Worm (Caenorhabditis elegans) whole organism, young adult: ENCODE measurements around the gene erp-44.3.
"Not testable (repeated sequence)": the region's sequence is repeated elsewhere in the genome, so short reads cannot be mapped to it uniquely, and the experiment has no call there.

Source experiments
- B0336.3 ChIP-seq: fragments of 200-800 bp; sonication (Bioruptor generic); IDR thresholded peaks from 2 replicates; pipeline ENCODE4 v1.3.6; 2022; ENCODE audit warnings: missing genetic modification characterization, missing compliant biosample characterization
- D2030.7 ChIP-seq: fragments of 200-800 bp; sonication (Bioruptor generic); IDR thresholded peaks from 2 replicates; pipeline ENCODE4 v1.3.6; 2022; ENCODE audit warnings: missing genetic modification reagents, missing genetic modification characterization, missing compliant biosample characterization
- F22D6.2 ChIP-seq: sonication (generic microtip); optimal IDR thresholded peaks from 2 replicates; lab custom pipeline; 2016; ENCODE audit warnings: mild to moderate bottlenecking, missing genetic modification characterization, missing compliant biosample characterization
- F33H1.4 ChIP-seq: fragments of 200-800 bp; sonication (Bioruptor generic); IDR thresholded peaks from 2 replicates; pipeline ENCODE4 v1.3.6; 2022; ENCODE audit warnings: missing genetic modification reagents, missing genetic modification characterization, missing compliant biosample characterization
- F37B4.10 ChIP-seq: fragments of 200-800 bp; sonication (Bioruptor generic); IDR thresholded peaks from 2 replicates; pipeline ENCODE4 v1.3.6; 2022; ENCODE audit warnings: missing genetic modification characterization, missing compliant biosample characterization
- T26A5.8 ChIP-seq: sonication (generic microtip); optimal IDR thresholded peaks from 2 replicates; lab custom pipeline; 2016; ENCODE audit warnings: missing genetic modification characterization, missing compliant biosample characterization
- Y95B8A.8 ChIP-seq: fragments of 200-800 bp; sonication (Bioruptor generic); IDR thresholded peaks from 2 replicates; pipeline ENCODE4 v1.3.6; 2022; ENCODE audit warnings: missing genetic modification reagents, missing genetic modification characterization, missing compliant biosample characterization
- akir-1 ChIP-seq: fragments of 200-800 bp; sonication (Bioruptor generic); optimal IDR thresholded peaks from 2 replicates; lab custom pipeline; 2018; ENCODE audit warnings: mild to moderate bottlenecking, missing genetic modification characterization, moderate library complexity, missing compliant biosample characterization
- ceh-91 ChIP-seq: fragments of 200-800 bp; sonication (Bioruptor generic); IDR thresholded peaks from 2 replicates; pipeline ENCODE4 v1.3.6; 2022; ENCODE audit warnings: missing genetic modification reagents, missing genetic modification characterization, missing compliant biosample characterization
- dox-1 ChIP-seq: fragments of 200-800 bp; sonication (Bioruptor generic); IDR thresholded peaks from 2 replicates; pipeline ENCODE4 v1.3.6; 2022; ENCODE audit warnings: missing genetic modification reagents, missing genetic modification characterization, missing compliant biosample characterization
- dpff-1 ChIP-seq: sonication (generic microtip); optimal IDR thresholded peaks from 2 replicates; lab custom pipeline; 2017; ENCODE audit warnings: mild to moderate bottlenecking, missing genetic modification characterization, missing compliant biosample characterization
- dpl-1 ChIP-seq: fragments of 150-350 bp; optimal IDR thresholded peaks from 2 replicates; lab custom pipeline; 2014; ENCODE audit warnings: missing biosample characterization, missing genetic modification reagents, missing genetic modification characterization
- egrh-3 ChIP-seq: fragments of 200-800 bp; sonication (Bioruptor generic); IDR thresholded peaks from 2 replicates; pipeline ENCODE4 v1.3.6; 2022; ENCODE audit warnings: missing genetic modification reagents, missing genetic modification characterization, missing compliant biosample characterization
- ekl-4 ChIP-seq: fragments of 200-800 bp; sonication (Bioruptor generic); IDR thresholded peaks from 2 replicates; pipeline ENCODE4 v1.3.6; 2022; ENCODE audit warnings: missing genetic modification reagents, missing genetic modification characterization, missing compliant biosample characterization
- hsf-1 ChIP-seq: fragments of 200-800 bp; sonication (Bioruptor generic); IDR thresholded peaks from 2 replicates; pipeline ENCODE4 v1.3.6; 2022; ENCODE audit warnings: missing genetic modification reagents, missing genetic modification characterization, missing compliant biosample characterization
- lir-1 ChIP-seq: fragments of 200-800 bp; sonication (Bioruptor generic); conservative IDR thresholded peaks from 2 replicates; pipeline ENCODE4 v1.3.6; 2022; ENCODE audit warnings: missing genetic modification reagents, missing genetic modification characterization, missing compliant biosample characterization
- mcd-1 ChIP-seq: fragments of 200-800 bp; sonication (Bioruptor generic); IDR thresholded peaks from 2 replicates; pipeline ENCODE4 v1.3.6; 2022; ENCODE audit warnings: missing genetic modification reagents, missing genetic modification characterization, missing compliant biosample characterization
- mes-4 ChIP-seq: sonication (generic microtip); optimal IDR thresholded peaks from 2 replicates; lab custom pipeline; 2016; ENCODE audit warnings: missing genotype, missing genetic modification characterization, missing compliant biosample characterization
- mxl-1 ChIP-seq: sonication (generic microtip); optimal IDR thresholded peaks from 2 replicates; lab custom pipeline; 2016; ENCODE audit warnings: missing genetic modification characterization, missing compliant biosample characterization
- nfya-1 ChIP-seq: sonication (generic microtip); optimal IDR thresholded peaks from 2 replicates; lab custom pipeline; 2017; ENCODE audit warnings: antibody characterized with exemption, missing compliant biosample characterization, missing genetic modification characterization, borderline replicate concordance; ENCODE audit not compliant: insufficient read depth
- nhr-27 ChIP-seq: fragments of 200-800 bp; sonication (Bioruptor generic); optimal IDR thresholded peaks from 2 replicates; lab custom pipeline; 2018; ENCODE audit warnings: mild to moderate bottlenecking, missing genetic modification characterization, moderate library complexity, missing compliant biosample characterization
- pbrm-1 ChIP-seq: fragments of 200-800 bp; sonication (Bioruptor generic); IDR thresholded peaks from 2 replicates; pipeline ENCODE4 v1.3.6; 2022; ENCODE audit warnings: missing genetic modification reagents, missing genetic modification characterization, missing compliant biosample characterization
- pha-4 ChIP-seq: fragments of 150-350 bp; sonication (generic microtip); optimal IDR thresholded peaks from 2 replicates; lab custom pipeline; 2014; ENCODE audit warnings: missing biosample characterization, missing genetic modification reagents, missing genetic modification characterization
- rcor-1 ChIP-seq: fragments of 200-800 bp; sonication (Bioruptor generic); IDR thresholded peaks from 2 replicates; pipeline ENCODE4 v1.3.6; 2022; ENCODE audit warnings: missing genetic modification reagents, missing genetic modification characterization, missing compliant biosample characterization
- snpc-1.1 ChIP-seq: sonication (generic microtip); optimal IDR thresholded peaks from 2 replicates; lab custom pipeline; 2017; ENCODE audit warnings: missing genetic modification characterization, mild to moderate bottlenecking, missing compliant biosample characterization, antibody characterized with exemption, moderate library complexity, missing genotype, missing genetic modification reagents; ENCODE audit not compliant: insufficient read depth
- snpc-1.3 ChIP-seq: sonication (generic microtip); optimal IDR thresholded peaks from 2 replicates; lab custom pipeline; 2017; ENCODE audit warnings: missing genetic modification characterization, mild to moderate bottlenecking, missing compliant biosample characterization, antibody characterized with exemption, moderate library complexity, missing genotype, missing genetic modification reagents; ENCODE audit not compliant: insufficient read depth
- snpc-4 ChIP-seq, 5 experiments: fragments of 150-350 bp in 1 of 5; sonication (generic microtip) in 4 of 5; optimal IDR thresholded peaks; 2 replicates each; lab custom pipeline; 2014 to 2018; ENCODE audit warnings: missing genetic modification characterization in 5 of 5, missing biosample characterization in 3 of 5, antibody characterized with exemption in 2 of 5, mild to moderate bottlenecking in 2 of 5, missing compliant biosample characterization in 2 of 5, missing genotype in 2 of 5, moderate library complexity in 2 of 5, missing genetic modification reagents in 1 of 5
- tbp1 ChIP-seq: fragments of 200-800 bp; sonication (Bioruptor generic); optimal IDR thresholded peaks from 2 replicates; lab custom pipeline; 2018; ENCODE audit warnings: mild to moderate bottlenecking, missing genetic modification characterization, missing compliant biosample characterization
- tlf-1 ChIP-seq: fragments of 200-800 bp; sonication (Bioruptor generic); optimal IDR thresholded peaks from 2 replicates; lab custom pipeline; 2018; ENCODE audit warnings: mild to moderate bottlenecking, missing genetic modification characterization, missing compliant biosample characterization
- zim-3 ChIP-seq: sonication (generic microtip); optimal IDR thresholded peaks from 2 replicates; lab custom pipeline; 2017; ENCODE audit warnings: mild to moderate bottlenecking, missing genetic modification characterization, moderate library complexity, missing compliant biosample characterization
- ztf-25 ChIP-seq: fragments of 200-800 bp; sonication (Bioruptor generic); IDR thresholded peaks from 2 replicates; pipeline ENCODE4 v1.3.6; 2022; ENCODE audit warnings: missing genetic modification reagents, missing genetic modification characterization, missing compliant biosample characterization

Gene erp-44.3

ce11 chrIV:8122349-8122748, at the start of gene erp-44.3:
erp-44.3 (plus strand) TSS chrIV:8122649.
- TF ChIP-seq dox-1 (GFP tag; lab: Robert Waterston, UW); zim-3 (tag; lab: Kevin White, UChicago); snpc-1.3 (tag; lab: Kevin White, UChicago): not testable (repeated sequence)

ce11 chrIV:8072689-8073088, 49.8 kb upstream of the erp-44.3 start:
- TF ChIP-seq ekl-4 (GFP tag; lab: Robert Waterston, UW) = 0 out of 2 replicates have a peak, but pooled peaks have one; percentile 27
- peak; percentile 96 for TF ChIP-seq hsf-1 (GFP tag; lab: Robert Waterston, UW)
- peak; percentile 56 for TF ChIP-seq dox-1 (GFP tag; lab: Robert Waterston, UW)
- 0 out of 2 replicates have a peak, but pooled peaks have one; percentile 6 for TF ChIP-seq F33H1.4 (GFP tag; lab: Robert Waterston, UW)

- TF ChIP-seq egrh-3 (GFP tag; lab: Robert Waterston, UW) (peak; percentile 35), F33H1.4 (GFP tag; lab: Robert Waterston, UW) (peak; percentile 78), pbrm-1 (GFP tag; lab: Robert Waterston, UW) (0 out of 2 replicates have a peak, but pooled peaks have one; percentile 53), dox-1 (GFP tag; lab: Robert Waterston, UW) (peak; percentile 69; the same call in 1 of the 2 replicates), ceh-91 (GFP tag; lab: Robert Waterston, UW) (0 out of 2 replicates have a peak, but pooled peaks have one; percentile 38), D2030.7 (GFP tag; lab: Robert Waterston, UW) (peak; percentile 12; the same call in 1 of the 2 replicates), mcd-1 (GFP tag; lab: Robert Waterston, UW) (peak; percentile 26; the same call in 1 of the 2 replicates), F37B4.10 (GFP tag; lab: Robert Waterston, UW) (0 out of 2 replicates have a peak, but pooled peaks have one; percentile 34)
These were observed 48.8 kb upstream of the erp-44.3 start for ce11 chrIV:8073660-8074059.

DNA sequence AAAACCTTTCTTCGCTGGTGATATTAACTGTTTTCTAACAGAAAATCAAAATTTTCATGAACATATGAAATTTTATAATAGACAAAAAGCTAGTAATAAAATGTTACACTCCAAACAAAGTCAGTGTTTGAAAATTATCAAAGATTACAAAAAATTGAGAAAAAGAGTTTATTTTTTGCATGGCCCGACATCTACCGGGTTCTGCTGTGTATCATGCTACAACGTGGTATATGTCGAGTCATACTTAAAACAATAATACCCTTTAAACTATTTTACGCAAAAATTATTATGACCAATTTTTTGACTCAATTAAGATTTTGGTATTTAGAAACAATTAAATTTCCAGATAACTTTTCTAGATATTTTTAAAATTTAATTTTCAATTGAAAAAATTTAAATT, 46.9 kb upstream of the erp-44.3 start:
- TF ChIP-seq mes-4 (tag; lab: Kevin White, UChicago) (no peak), lir-1 (no peak), ceh-91 (GFP tag; lab: Robert Waterston, UW) (no peak), dpff-1 (tag; lab: Kevin White, UChicago) (no peak), snpc-4 (GFP tag; optimal IDR thresholded peaks at IDR 0.05; lab: Kevin White, UChicago) (no peak), snpc-4 (tag; optimal IDR thresholded peaks at IDR 0.05; lab: Kevin White, UChicago) (peak in 3 of 4 experiments; percentile 26 to 54 (median 52)), snpc-1.1 (tag; lab: Kevin White, UChicago) (peak; percentile 51), F22D6.2 (tag; lab: Kevin White, UChicago) (no peak)
- TF ChIP-seq, all 124 proteins: peak for 2

ce11 chrIV:8076511-8076910, 45.9 kb upstream of the erp-44.3 start:
- TF ChIP-seq egrh-3 (GFP tag; lab: Robert Waterston, UW) (no peak), zim-3 (tag; lab: Kevin White, UChicago) (no peak), B0336.3 (GFP tag; lab: Robert Waterston, UW) (no peak), T26A5.8 (tag; lab: Kevin White, UChicago) (no peak), akir-1 (no peak), dpff-1 (tag; lab: Kevin White, UChicago) (no peak), snpc-4 (GFP tag; optimal IDR thresholded peaks at IDR 0.05; lab: Kevin White, UChicago) (no peak), snpc-4 (tag; optimal IDR thresholded peaks at IDR 0.05; lab: Kevin White, UChicago) (no peak), hsf-1 (GFP tag; lab: Robert Waterston, UW) (no peak), tbp1 (GFP tag; lab: Kevin White, UChicago) (no peak), dpl-1 (GFP tag; lab: Kevin White, UChicago) (no peak), tlf-1 (no peak), ztf-25 (GFP tag; lab: Robert Waterston, UW) (no peak), nfya-1 (tag; lab: Kevin White, UChicago) (no peak), pha-4 (tag; lab: Kevin White, UChicago) (no peak), mxl-1 (no peak), Y95B8A.8 (GFP tag; lab: Robert Waterston, UW) (no peak), rcor-1 (GFP tag; lab: Robert Waterston, UW) (no peak), nhr-27 (tag; lab: Kevin White, UChicago) (no peak)
